Worm (Caenorhabditis elegans): Measurements from ENCODE around the gene Y54G2A.45.

DNA sequence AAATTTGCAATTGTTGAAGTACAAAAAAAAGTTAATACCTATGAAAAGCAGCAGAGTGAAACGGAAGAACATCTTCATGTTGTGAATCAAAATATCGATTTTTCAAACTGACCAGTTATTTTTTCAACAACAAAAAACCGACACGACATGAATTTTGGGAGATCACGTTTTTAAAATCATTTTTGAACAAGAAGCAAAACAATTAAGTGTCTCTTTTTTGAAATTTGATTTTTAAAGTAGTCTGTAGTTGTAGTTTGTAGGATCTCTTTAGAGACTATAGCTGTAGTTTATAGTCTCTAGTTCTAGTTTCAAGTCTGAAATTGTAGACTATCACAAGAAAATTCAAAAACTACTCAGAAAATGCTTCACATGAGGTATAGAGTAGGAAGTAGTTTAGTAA lies 38.2 kb downstream of the Y54G2A.45 start, which contains the start of gene Y54G2A.15:
- TF ChIP-seq pqm-1 (tag; optimal IDR thresholded peaks at IDR 0.05), result no peak
- TF ChIP-seq sea-2 (GFP tag; optimal IDR thresholded peaks at IDR 0.05), result no peak
- no peak for TF ChIP-seq nhr-237 (tag; optimal IDR thresholded peaks at IDR 0.05)
- no peak for TF ChIP-seq nhr-28 (tag; optimal IDR thresholded peaks at IDR 0.05)
- no peak for TF ChIP-seq pha-4 (tag; optimal IDR thresholded peaks at IDR 0.05)
- no peak for TF ChIP-seq tbx-2 (tag; optimal IDR thresholded peaks at IDR 0.05)
- TF ChIP-seq unc-62 (GFP tag; optimal IDR thresholded peaks at IDR 0.05), result no peak
- TF ChIP-seq nhr-77 (tag; optimal IDR thresholded peaks at IDR 0.05), result no peak
- TF ChIP-seq skn-1 (tag; optimal IDR thresholded peaks at IDR 0.05), result no peak
- no peak for TF ChIP-seq nhr-25 (tag; optimal IDR thresholded peaks at IDR 0.05)

All from whole organism, L3 larva.